Worm (Caenorhabditis elegans) whole organism, mixed stage, embryonic: ENCODE measurements around the gene C29F7.1.

Experiments used
- M03D4.4 ChIP-seq: sonication (generic microtip); optimal IDR thresholded peaks from 2 replicates; lab custom pipeline; 2017; ENCODE audit warnings: mild to moderate bottlenecking, missing genetic modification characterization, missing compliant biosample characterization
- bed-3 ChIP-seq: fragments of 200-800 bp; sonication (Bioruptor generic); optimal IDR thresholded peaks from 3 replicates; lab custom pipeline; 2018; ENCODE audit warnings: mild to moderate bottlenecking, missing genetic modification characterization, moderate library complexity, missing compliant biosample characterization
- ceh-43 ChIP-seq: fragments of 200-800 bp; sonication (Bioruptor generic); optimal IDR thresholded peaks from 2 replicates; lab custom pipeline; 2018; ENCODE audit warnings: mild to moderate bottlenecking, missing genetic modification characterization, moderate library complexity, missing compliant biosample characterization
- ceh-83 ChIP-seq: fragments of 200-800 bp; sonication (Bioruptor generic); optimal IDR thresholded peaks from 2 replicates; lab custom pipeline; 2018; ENCODE audit warnings: mild to moderate bottlenecking, missing genetic modification characterization, missing compliant biosample characterization
- ces-1 ChIP-seq: fragments of 150-350 bp; optimal IDR thresholded peaks from 2 replicates; lab custom pipeline; 2014; ENCODE audit warnings: missing biosample characterization, missing genetic modification reagents, missing genetic modification characterization
- cnd-1 ChIP-seq: fragments of 200-800 bp; sonication (Bioruptor generic); optimal IDR thresholded peaks from 2 replicates; lab custom pipeline; 2018; ENCODE audit warnings: mild to moderate bottlenecking, missing genetic modification characterization, missing compliant biosample characterization
- elt-3 ChIP-seq: fragments of 150-350 bp; optimal IDR thresholded peaks from 2 replicates; lab custom pipeline; 2014; ENCODE audit warnings: missing biosample characterization, missing genetic modification characterization
- flh-1 ChIP-seq: fragments of 200-800 bp; sonication (Bioruptor generic); optimal IDR thresholded peaks from 2 replicates; lab custom pipeline; 2018; ENCODE audit warnings: mild to moderate bottlenecking, missing genetic modification characterization, moderate library complexity, missing compliant biosample characterization
- ham-2 ChIP-seq: fragments of 200-800 bp; sonication (Bioruptor generic); optimal IDR thresholded peaks from 2 replicates; lab custom pipeline; 2018; ENCODE audit warnings: mild to moderate bottlenecking, missing genetic modification characterization, missing compliant biosample characterization
- hlh-1 ChIP-seq: fragments of 150-350 bp; optimal IDR thresholded peaks from 2 replicates; lab custom pipeline; 2014; ENCODE audit warnings: missing biosample characterization, missing genetic modification reagents, missing genetic modification characterization
- lin-32 ChIP-seq: fragments of 200-800 bp; sonication (Bioruptor generic); optimal IDR thresholded peaks from 2 replicates; lab custom pipeline; 2018; ENCODE audit warnings: mild to moderate bottlenecking, missing genetic modification characterization, missing compliant biosample characterization
- mab-5 ChIP-seq: fragments of 150-350 bp; optimal IDR thresholded peaks from 2 replicates; lab custom pipeline; 2014; ENCODE audit warnings: missing biosample characterization, missing genetic modification characterization
- mep-1 ChIP-seq: fragments of 150-350 bp; optimal IDR thresholded peaks from 2 replicates; lab custom pipeline; 2017; ENCODE audit warnings: missing biosample characterization, missing genetic modification reagents, missing genetic modification characterization, inconsistent platforms
- mls-2 ChIP-seq: sonication (generic microtip); optimal IDR thresholded peaks from 2 replicates; lab custom pipeline; 2016; ENCODE audit warnings: mild to moderate bottlenecking, missing genetic modification characterization, moderate library complexity, missing compliant biosample characterization
- nhr-12 ChIP-seq: fragments of 150-350 bp; optimal IDR thresholded peaks from 2 replicates; lab custom pipeline; 2014; ENCODE audit warnings: missing biosample characterization, missing genetic modification characterization
- nhr-2 ChIP-seq: fragments of 150-350 bp; optimal IDR thresholded peaks from 2 replicates; lab custom pipeline; 2014; ENCODE audit warnings: missing biosample characterization, missing genetic modification characterization
- nhr-28 ChIP-seq: fragments of 150-350 bp; optimal IDR thresholded peaks from 2 replicates; lab custom pipeline; 2014; ENCODE audit warnings: missing biosample characterization, missing genetic modification characterization
- nhr-76 ChIP-seq: sonication (generic microtip); optimal IDR thresholded peaks from 2 replicates; lab custom pipeline; 2017; ENCODE audit warnings: missing biosample characterization, missing genetic modification characterization
- pha-4 ChIP-seq: fragments of 150-350 bp; optimal IDR thresholded peaks from 2 replicates; lab custom pipeline; 2018; ENCODE audit warnings: missing biosample characterization, missing genetic modification reagents, missing genetic modification characterization
- sem-2 ChIP-seq: fragments of 200-800 bp; sonication (Bioruptor generic); optimal IDR thresholded peaks from 2 replicates; lab custom pipeline; 2018; ENCODE audit warnings: mild to moderate bottlenecking, missing genetic modification characterization, missing compliant biosample characterization
- snpc-4 ChIP-seq: fragments of 150-350 bp; optimal IDR thresholded peaks from 2 replicates; lab custom pipeline; 2014; ENCODE audit warnings: missing biosample characterization, missing genetic modification characterization
- sptf-1 ChIP-seq: sonication (generic microtip); optimal IDR thresholded peaks from 2 replicates; lab custom pipeline; 2017; ENCODE audit warnings: mild to moderate bottlenecking, missing genetic modification characterization, moderate library complexity, missing compliant biosample characterization
- tbx-8 ChIP-seq: fragments of 200-800 bp; sonication (Bioruptor generic); optimal IDR thresholded peaks from 2 replicates; lab custom pipeline; 2018; ENCODE audit warnings: mild to moderate bottlenecking, missing genetic modification characterization, moderate library complexity, missing compliant biosample characterization
- unc-120 ChIP-seq: sonication (generic microtip); optimal IDR thresholded peaks from 2 replicates; lab custom pipeline; 2017; ENCODE audit warnings: missing genetic modification characterization, missing compliant biosample characterization; ENCODE audit not compliant: poor library complexity, severe bottlenecking
- unc-62 ChIP-seq: fragments of 150-350 bp; optimal IDR thresholded peaks from 2 replicates; lab custom pipeline; 2014; ENCODE audit warnings: missing biosample characterization, missing genetic modification reagents, missing genetic modification characterization
- zip-8 ChIP-seq: fragments of 150-350 bp; optimal IDR thresholded peaks from 2 replicates; lab custom pipeline; 2014; ENCODE audit warnings: missing biosample characterization, missing genetic modification characterization
- ztf-11 ChIP-seq: fragments of 150-350 bp; optimal IDR thresholded peaks from 2 replicates; lab custom pipeline; 2014; ENCODE audit warnings: missing biosample characterization, missing genetic modification characterization

C29F7.1 gene

DNA sequence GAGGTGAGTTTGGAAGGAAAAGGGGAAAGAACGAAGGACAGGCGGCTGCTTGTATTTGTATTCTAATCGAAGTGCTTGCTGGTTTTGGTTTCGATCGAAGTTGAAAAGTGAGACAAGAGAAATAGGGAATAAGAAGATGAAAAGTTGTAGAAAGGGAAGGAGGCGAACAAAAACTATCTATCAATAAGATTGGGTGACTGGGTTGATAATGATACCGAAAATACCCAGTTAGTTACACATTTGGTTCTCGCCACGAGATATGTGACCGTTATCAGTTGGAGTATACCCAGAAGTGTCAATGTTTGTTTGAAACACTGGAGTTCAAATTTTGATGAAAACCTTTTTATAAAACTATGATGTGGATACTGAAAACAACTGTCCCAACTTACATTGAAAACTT lies 41.5 kb upstream of the C29F7.1 start:
- TF ChIP-seq nhr-76 (tag; lab: Kevin White, UChicago) (no peak), tbx-8 (GFP tag; lab: Kevin White, UChicago) (no peak), unc-62 (GFP tag; lab: Kevin White, UChicago) (no peak), ceh-43 (GFP tag; lab: Kevin White, UChicago) (no peak), ham-2 (GFP tag; lab: Kevin White, UChicago) (no peak), ztf-11 (tag; lab: Kevin White, UChicago) (no peak), nhr-2 (no peak), flh-1 (GFP tag; lab: Kevin White, UChicago) (no peak), mls-2 (tag; lab: Kevin White, UChicago) (no peak), nhr-12 (tag; lab: Kevin White, UChicago) (no peak), M03D4.4 (tag; lab: Kevin White, UChicago) (no peak), bed-3 (GFP tag; lab: Kevin White, UChicago) (no peak), cnd-1 (tag; lab: Kevin White, UChicago) (no peak), elt-3 (tag; lab: Kevin White, UChicago) (no peak), nhr-28 (tag; lab: Kevin White, UChicago) (no peak)

DNA sequence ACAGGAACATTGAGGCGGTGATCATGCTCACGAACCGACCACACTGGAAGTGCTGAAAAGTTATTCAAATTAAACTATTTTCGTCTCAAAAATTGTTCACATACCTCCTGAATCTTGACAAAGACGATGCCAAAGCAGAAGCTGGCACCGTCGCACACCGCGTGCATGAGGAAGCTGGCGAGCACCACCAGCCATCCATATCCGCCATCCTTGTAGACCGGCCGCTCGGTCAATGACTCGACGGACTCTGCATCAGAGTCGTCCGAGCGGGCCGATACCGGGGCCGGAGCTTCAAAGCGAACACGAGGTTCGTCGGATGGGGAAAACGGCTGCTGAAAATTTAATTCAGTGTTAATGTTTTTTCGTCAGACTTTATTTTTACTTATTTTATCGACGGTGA lies 33.6 kb upstream of the C29F7.1 start:
- TF ChIP-seq hlh-1: no peak
- TF ChIP-seq lin-32 (GFP tag; lab: Kevin White, UChicago): no peak
- no peak for TF ChIP-seq elt-3 (tag; lab: Kevin White, UChicago)
- no peak for TF ChIP-seq ceh-83 (GFP tag; lab: Kevin White, UChicago)
- no peak for TF ChIP-seq snpc-4 (tag; lab: Kevin White, UChicago)

DNA sequence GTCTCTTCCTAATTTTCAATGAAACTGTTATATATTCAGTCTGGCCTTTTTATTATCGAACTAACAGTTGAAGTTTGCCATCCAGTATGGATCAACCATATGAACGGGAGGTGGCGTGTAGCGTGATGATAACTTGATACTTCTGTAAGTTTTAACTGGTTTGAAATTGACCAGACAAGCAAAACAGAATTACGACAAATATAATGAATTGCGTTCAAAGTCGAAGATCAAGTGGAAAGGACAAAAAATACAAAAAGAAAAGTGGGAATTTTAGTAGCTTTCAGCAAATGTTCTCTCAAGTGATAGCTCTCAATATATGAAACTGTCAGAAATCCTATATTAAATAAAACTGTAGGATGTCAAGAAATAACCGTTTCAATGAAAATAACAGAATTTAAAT lies 32.9 kb upstream of the C29F7.1 start, which contains the start of the genes C49F8.14 and gem-1:
C49F8.14 (minus strand) TSS at position 99 of the 400 bp plus-strand sequence.
gem-1 (minus strand) TSS at position 142 of the 400 bp plus-strand sequence.
- TF ChIP-seq nhr-12 (tag; lab: Kevin White, UChicago) (no peak), cnd-1 (tag; lab: Kevin White, UChicago) (no peak), nhr-28 (tag; lab: Kevin White, UChicago) (no peak), elt-3 (tag; lab: Kevin White, UChicago) (no peak), ceh-83 (GFP tag; lab: Kevin White, UChicago) (no peak), ces-1 (GFP tag; lab: Kevin White, UChicago) (no peak), unc-120 (tag; lab: Kevin White, UChicago) (no peak), nhr-76 (tag; lab: Kevin White, UChicago) (no peak), M03D4.4 (tag; lab: Kevin White, UChicago) (no peak)

DNA sequence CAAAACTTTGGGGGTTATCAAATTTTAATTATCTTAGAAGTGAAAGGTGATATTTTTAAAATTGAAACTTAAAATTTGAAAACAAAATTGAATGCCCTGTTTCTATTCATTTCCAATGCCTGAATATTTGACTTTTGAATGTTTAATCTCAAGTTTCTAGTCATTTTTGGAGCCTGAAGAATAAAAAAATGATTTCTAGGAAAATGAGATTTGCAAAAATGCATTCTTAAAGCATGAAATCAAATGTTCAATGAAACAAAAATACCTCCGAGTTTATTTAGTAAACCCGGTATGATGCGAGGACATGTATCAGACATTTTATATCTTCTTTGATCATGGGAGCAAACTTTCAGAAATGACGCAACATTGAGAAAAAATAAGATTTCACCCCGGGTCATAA lies 30.7 kb upstream of the C29F7.1 start:
- TF ChIP-seq zip-8 (tag; lab: Kevin White, UChicago) (peak; percentile 59), pha-4 (tag; lab: Kevin White, UChicago) (no peak), flh-1 (GFP tag; lab: Kevin White, UChicago) (no peak), snpc-4 (tag; lab: Kevin White, UChicago) (no peak)

DNA sequence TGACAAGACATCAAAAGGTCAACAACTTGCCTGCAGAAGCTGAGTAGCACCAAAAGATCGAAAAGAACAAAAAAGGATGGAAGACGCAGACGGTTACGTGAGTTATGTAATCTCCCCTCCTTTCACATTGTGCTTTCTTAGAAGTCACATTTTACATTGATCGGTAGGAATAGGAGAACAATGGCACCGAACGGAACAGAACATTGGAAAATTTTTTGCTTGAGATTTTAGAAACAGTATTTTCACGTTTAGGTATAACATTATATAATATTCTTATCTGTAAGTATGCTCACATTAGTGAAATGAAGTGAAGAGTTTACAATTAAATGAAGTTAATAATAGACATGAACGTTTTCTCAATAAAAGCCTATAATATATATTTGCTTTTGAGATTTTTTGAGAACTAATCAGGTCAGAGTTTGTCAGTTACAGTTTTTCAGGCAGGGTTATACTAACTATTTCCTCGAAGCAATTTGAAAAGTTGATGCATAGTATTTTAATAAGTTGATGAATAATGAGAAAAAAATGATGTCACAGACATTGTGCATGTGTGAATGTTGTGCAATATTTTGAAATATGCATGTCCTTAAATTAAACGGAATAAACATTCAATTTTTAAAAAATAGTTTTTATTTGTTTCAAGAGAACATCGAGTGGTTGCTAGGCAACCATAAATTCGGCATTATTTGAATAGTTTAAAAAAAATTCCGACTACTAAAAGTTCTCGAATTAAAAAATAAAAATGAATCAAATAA lies 28.6 kb upstream of the C29F7.1 start:
- TF ChIP-seq hlh-1 (no peak), pha-4 (tag; lab: Kevin White, UChicago) (no peak), mab-5 (tag; lab: Kevin White, UChicago) (no peak), sem-2 (GFP tag; lab: Kevin White, UChicago) (no peak), unc-120 (tag; lab: Kevin White, UChicago) (no peak), ham-2 (GFP tag; lab: Kevin White, UChicago) (no peak), elt-3 (tag; lab: Kevin White, UChicago) (no peak), unc-62 (GFP tag; lab: Kevin White, UChicago) (no peak)

DNA sequence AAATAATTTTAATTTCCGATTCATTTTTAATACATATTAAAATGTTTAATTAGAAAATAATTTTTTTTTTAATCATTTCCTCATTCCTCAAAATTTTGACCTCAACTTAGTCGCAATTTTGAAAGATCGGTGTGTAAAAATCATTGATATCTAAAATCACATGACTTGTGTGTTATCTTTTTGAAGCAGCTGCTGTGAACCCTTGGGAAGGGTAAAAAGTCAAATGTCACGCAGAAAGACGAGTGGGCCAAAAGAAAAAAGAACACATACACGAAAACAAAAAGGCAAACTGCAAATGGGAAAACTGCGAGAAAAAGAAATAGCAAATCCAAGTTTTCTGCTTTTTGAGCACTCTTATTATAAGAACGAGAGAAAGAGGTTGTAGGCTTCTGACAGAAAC lies 26.5 kb upstream of the C29F7.1 start:
- TF ChIP-seq sptf-1 (tag; lab: Kevin White, UChicago): no peak
- no peak for TF ChIP-seq mep-1
- no peak for TF ChIP-seq flh-1 (GFP tag; lab: Kevin White, UChicago)
- TF ChIP-seq, all 35 proteins: peak for 0
